Fruit fly (Drosophila melanogaster) whole organism, wandering third instar larva: Measurements from ENCODE around the gene Arpc2.
A peak's percentile ranks its signal among the peaks of the same experiment; 100 is the strongest.
"Not testable (repeated sequence)": the region's sequence is repeated elsewhere in the genome, so short reads cannot be mapped to it uniquely, and the experiment has no call there.

ENCODE experiments used
- CG32264 ChIP-seq: fragments of 200-800 bp; sonication (Bioruptor generic); optimal IDR thresholded peaks from 2 replicates; lab custom pipeline; 2016; ENCODE audit warnings: missing biosample characterization, missing genetic modification characterization
- CG9705 ChIP-seq: fragments of 200-800 bp; sonication (Bioruptor generic); optimal IDR thresholded peaks from 2 replicates; lab custom pipeline; 2018; ENCODE audit warnings: missing biosample characterization, mild to moderate bottlenecking, missing genetic modification characterization
- CrebA ChIP-seq: fragments of 200-800 bp; sonication (Bioruptor generic); optimal IDR thresholded peaks from 2 replicates; lab custom pipeline; 2016; ENCODE audit warnings: missing biosample characterization, mild to moderate bottlenecking, missing genetic modification characterization, borderline replicate concordance
- Dif ChIP-seq: fragments of 200-275, 200-300 bp; sonication (Bioruptor generic); optimal IDR thresholded peaks from 2 replicates; lab custom pipeline; 2018; ENCODE audit warnings: missing biosample characterization, missing genetic modification characterization; ENCODE audit not compliant: partially characterized antibody
- HLH106 ChIP-seq: fragments of 200-800 bp; optimal IDR thresholded peaks from 3 replicates; lab custom pipeline; 2019; ENCODE audit warnings: missing biosample characterization, mild to moderate bottlenecking, missing genetic modification characterization, moderate library complexity
- Hnf4 ChIP-seq: fragments of 200-800 bp; sonication (Bioruptor generic); optimal IDR thresholded peaks from 2 replicates; lab custom pipeline; 2016; ENCODE audit warnings: missing biosample characterization, mild to moderate bottlenecking, missing genetic modification characterization
- Hr78 ChIP-seq: fragments of >200 bp; optimal IDR thresholded peaks from 2 replicates; lab custom pipeline; 2017; ENCODE audit warnings: missing biosample characterization, missing genetic modification characterization
- Hr83 ChIP-seq: fragments of 200-300 bp; sonication (Bioruptor generic); optimal IDR thresholded peaks from 2 replicates; lab custom pipeline; 2016; ENCODE audit warnings: missing biosample characterization, mild to moderate bottlenecking, missing genetic modification characterization, moderate library complexity; ENCODE audit not compliant: poor library complexity, severe bottlenecking
- Jra ChIP-seq: sonication (Bioruptor generic); optimal IDR thresholded peaks from 2 replicates; lab custom pipeline; 2016; ENCODE audit warnings: missing biosample characterization, missing genetic modification characterization
- Mio ChIP-seq: sonication (Bioruptor generic); optimal IDR thresholded peaks from 2 replicates; lab custom pipeline; 2016; ENCODE audit warnings: missing biosample characterization, missing genetic modification characterization
- N ChIP-seq: fragments of >200 bp; optimal IDR thresholded peaks from 2 replicates; lab custom pipeline; 2018; ENCODE audit warnings: missing biosample characterization, missing external identifiers, missing genetic modification characterization
- OdsH ChIP-seq: fragments of 200-800 bp; sonication (Bioruptor generic); optimal IDR thresholded peaks from 2 replicates; lab custom pipeline; 2016; ENCODE audit warnings: missing biosample characterization, mild to moderate bottlenecking, missing genetic modification characterization
- Rel ChIP-seq, 2 experiments: fragments of 200-800 bp; sonication (Bioruptor generic) in 1 of 2; optimal IDR thresholded peaks; 2 replicates in 1 of 2; 3 replicates in 1 of 2; lab custom pipeline; 2016 to 2019; ENCODE audit warnings: mild to moderate bottlenecking in 2 of 2, missing biosample characterization in 2 of 2, missing genetic modification characterization in 2 of 2, moderate library complexity in 1 of 2
- Sp1 ChIP-seq: fragments of 200-800 bp; sonication (Bioruptor generic); optimal IDR thresholded peaks from 3 replicates; lab custom pipeline; 2019; ENCODE audit warnings: missing biosample characterization, mild to moderate bottlenecking, missing genetic modification characterization, moderate library complexity
- Vsx2 ChIP-seq: fragments of 200-300, 225-300 bp; sonication (Bioruptor generic); optimal IDR thresholded peaks from 2 replicates; lab custom pipeline; 2018; ENCODE audit warnings: missing biosample characterization, missing genetic modification characterization; ENCODE audit not compliant: partially characterized antibody
- br ChIP-seq: fragments of 200-800 bp; sonication (Bioruptor generic); optimal IDR thresholded peaks from 2 replicates; lab custom pipeline; 2016; ENCODE audit warnings: missing biosample characterization, missing genetic modification characterization
- brk ChIP-seq: fragments of 200-800 bp; sonication (Bioruptor generic); optimal IDR thresholded peaks from 2 replicates; lab custom pipeline; 2016; ENCODE audit warnings: missing biosample characterization, mild to moderate bottlenecking, missing genetic modification characterization
- dmrt93B ChIP-seq: fragments of 200-800 bp; sonication (Bioruptor generic); optimal IDR thresholded peaks from 2 replicates; lab custom pipeline; 2018; ENCODE audit warnings: missing biosample characterization, mild to moderate bottlenecking, missing genetic modification characterization
- dsf ChIP-seq: sonication (Bioruptor generic); optimal IDR thresholded peaks from 2 replicates; lab custom pipeline; 2016; ENCODE audit warnings: missing biosample characterization, missing genetic modification characterization, borderline replicate concordance
- ey ChIP-seq: fragments of 200-800 bp; sonication (Bioruptor generic); optimal IDR thresholded peaks from 2 replicates; lab custom pipeline; 2016; ENCODE audit warnings: missing biosample characterization, missing genetic modification characterization
- foxo ChIP-seq, 2 experiments: fragments of 200-800 bp; sonication (Bioruptor generic); optimal IDR thresholded peaks; 2 replicates in 1 of 2; 3 replicates in 1 of 2; lab custom pipeline; 2016 to 2017; ENCODE audit warnings: missing biosample characterization in 2 of 2, missing genetic modification characterization in 2 of 2
- fru ChIP-seq: fragments of 200-800 bp; sonication (Bioruptor generic); optimal IDR thresholded peaks from 3 replicates; lab custom pipeline; 2016; ENCODE audit warnings: missing biosample characterization, mild to moderate bottlenecking, missing genetic modification characterization
- h ChIP-seq: fragments of 200-800 bp; sonication (Bioruptor generic); optimal IDR thresholded peaks from 3 replicates; lab custom pipeline; 2016; ENCODE audit warnings: missing biosample characterization, mild to moderate bottlenecking, missing genetic modification characterization
- pan ChIP-seq: fragments of >200 bp; optimal IDR thresholded peaks from 2 replicates; lab custom pipeline; 2017
- psq ChIP-seq: fragments of 200-800 bp; sonication (Bioruptor generic); optimal IDR thresholded peaks from 3 replicates; lab custom pipeline; 2017; ENCODE audit warnings: missing biosample characterization, mild to moderate bottlenecking, missing genetic modification characterization, moderate library complexity
- rgr ChIP-seq: fragments of 200-800 bp; sonication (Bioruptor generic); optimal IDR thresholded peaks from 3 replicates; lab custom pipeline; 2016; ENCODE audit warnings: missing biosample characterization, mild to moderate bottlenecking, missing genetic modification characterization
- sage ChIP-seq: fragments of 200-800 bp; sonication (Bioruptor generic); optimal IDR thresholded peaks from 2 replicates; lab custom pipeline; 2016; ENCODE audit warnings: missing biosample characterization, mild to moderate bottlenecking, missing genetic modification characterization
- tai ChIP-seq: sonication (Bioruptor generic); optimal IDR thresholded peaks from 2 replicates; lab custom pipeline; 2016; ENCODE audit warnings: missing biosample characterization, missing genetic modification characterization
- woc ChIP-seq: sonication (Bioruptor generic); optimal IDR thresholded peaks from 2 replicates; lab custom pipeline; 2016; ENCODE audit warnings: missing biosample characterization, mild to moderate bottlenecking, missing genetic modification characterization

Arpc2 gene

dm6 chr2L:20449864-20450263 is 33.0 kb downstream of the Arpc2 start, which contains the start of the genes CG31683 and CG31687:
Gene CG31683 (minus strand): TSS chr2L:20449964.
Gene CG31687 (plus strand): TSS chr2L:20450225.
- TF ChIP-seq fru, Sp1, CG32264 (GFP tag; lab: Kevin White, UChicago): not testable (repeated sequence)

dm6 chr2L:20458975-20459374 is 42.1 kb downstream of the Arpc2 start, which contains the start of the genes CG18858 and Cdc23:
Gene CG18858 (minus strand): TSS chr2L:20459075.
Gene Cdc23 (plus strand): TSS chr2L:20459342.
- not testable (repeated sequence) for TF ChIP-seq br, N, Vsx2 (GFP tag; lab: Kevin White, UChicago)
- TF ChIP-seq, all 38 proteins: peak for 0; not testable (repeated sequence) for 38

dm6 chr2L:20463316-20463856 is 46.5 kb downstream of the Arpc2 start, which contains the start of gene CG2493:
Gene CG2493 (minus strand): TSS chr2L:20463444.
- TF ChIP-seq ey (GFP tag; lab: Kevin White, UChicago) (peak; percentile 17), psq (GFP tag; lab: Kevin White, UChicago) (peak; percentile 33), Hr83 (GFP tag; lab: Kevin White, UChicago) (no peak), Hr78 (GFP tag; lab: Kevin White, UChicago) (no peak), fru (GFP tag; lab: Kevin White, UChicago) (peak; percentile 46), HLH106 (tag; lab: Kevin White, UChicago) (peak; percentile 60), br (GFP tag; lab: Kevin White, UChicago) (no peak), pan (lab: Kevin White, UChicago) (no peak), dmrt93B (GFP tag; lab: Kevin White, UChicago) (peak; percentile 39), Mio (GFP tag; lab: Kevin White, UChicago) (no peak), CrebA (GFP tag; lab: Kevin White, UChicago) (no peak), Sp1 (GFP tag; lab: Kevin White, UChicago) (peak; percentile 65), foxo (GFP tag; optimal IDR thresholded peaks at IDR 0.05; lab: Kevin White, UChicago) (peak in 1 of 2 experiments; percentile 46), tai (no peak), CG32264 (GFP tag; lab: Kevin White, UChicago) (no peak), OdsH (GFP tag; lab: Kevin White, UChicago) (peak; percentile 4), Rel (GFP tag; optimal IDR thresholded peaks at IDR 0.05; lab: Kevin White, UChicago) (no peak), Rel (tag; optimal IDR thresholded peaks at IDR 0.05; lab: Kevin White, UChicago) (peak; percentile 49), sage (GFP tag; lab: Kevin White, UChicago) (no peak), rgr (peak; percentile 45), dsf (GFP tag; lab: Kevin White, UChicago) (no peak), h (peak; percentile 41), Dif (GFP tag; lab: Kevin White, UChicago) (no peak), woc (GFP tag; lab: Kevin White, UChicago) (peak; percentile 12), CG9705 (GFP tag; lab: Kevin White, UChicago) (peak; percentile 43), Hnf4 (peak; percentile 61)

- no peak for TF ChIP-seq CrebA (GFP tag; lab: Kevin White, UChicago)
- TF ChIP-seq Sp1 (GFP tag; lab: Kevin White, UChicago) = no peak
- no peak for TF ChIP-seq Vsx2 (GFP tag; lab: Kevin White, UChicago)
- TF ChIP-seq pan (lab: Kevin White, UChicago) = no peak
- no peak for TF ChIP-seq brk (GFP tag; lab: Kevin White, UChicago)
- no peak for TF ChIP-seq dmrt93B (GFP tag; lab: Kevin White, UChicago)
- no peak for TF ChIP-seq Mio (GFP tag; lab: Kevin White, UChicago)
- TF ChIP-seq tai = no peak
- no peak for TF ChIP-seq foxo (GFP tag; optimal IDR thresholded peaks at IDR 0.05; lab: Kevin White, UChicago)
- TF ChIP-seq Hr78 (GFP tag; lab: Kevin White, UChicago) = no peak
- no peak for TF ChIP-seq Jra (GFP tag; lab: Kevin White, UChicago)
These were observed 47.5 kb downstream of the Arpc2 start for dm6 chr2L:20464385-20464784.
